Worm (Caenorhabditis elegans) whole organism, young adult: Measurements from ENCODE around the gene srw-113.
"Not testable (repeated sequence)": the region's sequence is repeated elsewhere in the genome, so short reads cannot be mapped to it uniquely, and the experiment has no call there.

Source experiments
- B0019.2 ChIP-seq: fragments of 200-800 bp; sonication (Bioruptor generic); conservative IDR thresholded peaks from 2 replicates; pipeline ENCODE4 v1.3.6; 2022; ENCODE audit warnings: missing genetic modification reagents, missing genetic modification characterization, missing compliant biosample characterization
- C17E4.6 ChIP-seq: fragments of 200-800 bp; sonication (Bioruptor generic); IDR thresholded peaks from 2 replicates; pipeline ENCODE4 v1.3.6; 2022; ENCODE audit warnings: missing genetic modification reagents, missing genetic modification characterization, missing compliant biosample characterization
- D2030.7 ChIP-seq: fragments of 200-800 bp; sonication (Bioruptor generic); IDR thresholded peaks from 2 replicates; pipeline ENCODE4 v1.3.6; 2022; ENCODE audit warnings: missing genetic modification reagents, missing genetic modification characterization, missing compliant biosample characterization
- F33H1.4 ChIP-seq: fragments of 200-800 bp; sonication (Bioruptor generic); IDR thresholded peaks from 2 replicates; pipeline ENCODE4 v1.3.6; 2022; ENCODE audit warnings: missing genetic modification reagents, missing genetic modification characterization, missing compliant biosample characterization
- F39B2.1 ChIP-seq: fragments of 200-800 bp; sonication (Bioruptor generic); IDR thresholded peaks from 2 replicates; pipeline ENCODE4 v1.3.6; 2022; ENCODE audit warnings: missing genetic modification reagents, missing genetic modification characterization, missing compliant biosample characterization
- Y53F4B.3 ChIP-seq: fragments of 200-800 bp; sonication (Bioruptor generic); IDR thresholded peaks from 2 replicates; pipeline ENCODE4 v1.3.6; 2022; ENCODE audit warnings: missing genetic modification reagents, missing genetic modification characterization, missing compliant biosample characterization
- Y53G8AR.9 ChIP-seq: fragments of 200-800 bp; sonication (Bioruptor generic); conservative IDR thresholded peaks from 2 replicates; pipeline ENCODE4 v1.3.6; 2022; ENCODE audit warnings: missing genetic modification reagents, missing genetic modification characterization, missing compliant biosample characterization
- Y56A3A.18 ChIP-seq: fragments of 200-800 bp; sonication (Bioruptor generic); IDR thresholded peaks from 2 replicates; pipeline ENCODE4 v1.3.6; 2022; ENCODE audit warnings: missing genetic modification reagents, missing genetic modification characterization, missing compliant biosample characterization
- Y67H2A.10 ChIP-seq: fragments of 200-800 bp; sonication (Bioruptor generic); conservative IDR thresholded peaks from 2 replicates; pipeline ENCODE4 v1.3.6; 2022; ENCODE audit warnings: missing genetic modification reagents, missing genetic modification characterization, missing compliant biosample characterization
- Y79H2A.3 ChIP-seq: fragments of 200-800 bp; sonication (Bioruptor generic); conservative IDR thresholded peaks from 2 replicates; pipeline ENCODE4 v1.3.6; 2022; ENCODE audit warnings: missing genetic modification reagents, missing genetic modification characterization, missing compliant biosample characterization
- Y95B8A.8 ChIP-seq: fragments of 200-800 bp; sonication (Bioruptor generic); IDR thresholded peaks from 2 replicates; pipeline ENCODE4 v1.3.6; 2022; ENCODE audit warnings: missing genetic modification reagents, missing genetic modification characterization, missing compliant biosample characterization
- aptf-3 ChIP-seq: fragments of 200-800 bp; sonication (Bioruptor generic); IDR thresholded peaks from 2 replicates; pipeline ENCODE4 v1.3.6; 2022; ENCODE audit warnings: missing genetic modification characterization, missing compliant biosample characterization
- attf-6 ChIP-seq: fragments of 200-800 bp; sonication (Bioruptor generic); IDR thresholded peaks from 2 replicates; pipeline ENCODE4 v1.3.6; 2022; ENCODE audit warnings: missing genetic modification reagents, missing genetic modification characterization, missing compliant biosample characterization
- bed-2 ChIP-seq: fragments of 200-800 bp; sonication (Bioruptor generic); IDR thresholded peaks from 2 replicates; pipeline ENCODE4 v1.3.6; 2022; ENCODE audit warnings: missing genetic modification reagents, missing genetic modification characterization, missing compliant biosample characterization
- cebp-1 ChIP-seq, 2 experiments: fragments of 200-800 bp in 1 of 2; sonication (Bioruptor generic) in 1 of 2; sonication (generic microtip) in 1 of 2; IDR thresholded peaks in 1 of 2; optimal IDR thresholded peaks in 1 of 2; 2 replicates each; pipeline versions ENCODE4 v1.3.6 to Lab custom; 2017 to 2022; ENCODE audit warnings: missing compliant biosample characterization in 2 of 2, missing genetic modification characterization in 2 of 2, mild to moderate bottlenecking in 1 of 2, missing genetic modification reagents in 1 of 2, moderate library complexity in 1 of 2
- cebp-2 ChIP-seq: fragments of 200-800 bp; sonication (Bioruptor generic); IDR thresholded peaks from 2 replicates; pipeline ENCODE4 v1.3.6; 2022; ENCODE audit warnings: missing genetic modification characterization, missing compliant biosample characterization
- ceh-100 ChIP-seq: fragments of 200-800 bp; sonication (Bioruptor generic); IDR thresholded peaks from 2 replicates; pipeline ENCODE4 v1.3.6; 2022; ENCODE audit warnings: missing genetic modification reagents, missing genetic modification characterization, missing compliant biosample characterization
- ceh-40 ChIP-seq: fragments of 200-800 bp; sonication (Bioruptor generic); IDR thresholded peaks from 2 replicates; pipeline ENCODE4 v1.3.6; 2022; ENCODE audit warnings: missing genetic modification characterization, missing compliant biosample characterization
- ceh-58 ChIP-seq: fragments of 200-800 bp; sonication (Bioruptor generic); IDR thresholded peaks from 2 replicates; pipeline ENCODE4 v1.3.6; 2022; ENCODE audit warnings: missing genetic modification characterization, missing compliant biosample characterization
- ceh-91 ChIP-seq: fragments of 200-800 bp; sonication (Bioruptor generic); IDR thresholded peaks from 2 replicates; pipeline ENCODE4 v1.3.6; 2022; ENCODE audit warnings: missing genetic modification reagents, missing genetic modification characterization, missing compliant biosample characterization
- dox-1 ChIP-seq: fragments of 200-800 bp; sonication (Bioruptor generic); IDR thresholded peaks from 2 replicates; pipeline ENCODE4 v1.3.6; 2022; ENCODE audit warnings: missing genetic modification reagents, missing genetic modification characterization, missing compliant biosample characterization
- egrh-3 ChIP-seq: fragments of 200-800 bp; sonication (Bioruptor generic); IDR thresholded peaks from 2 replicates; pipeline ENCODE4 v1.3.6; 2022; ENCODE audit warnings: missing genetic modification reagents, missing genetic modification characterization, missing compliant biosample characterization
- ekl-4 ChIP-seq: fragments of 200-800 bp; sonication (Bioruptor generic); IDR thresholded peaks from 2 replicates; pipeline ENCODE4 v1.3.6; 2022; ENCODE audit warnings: missing genetic modification reagents, missing genetic modification characterization, missing compliant biosample characterization
- hmg-1.2 ChIP-seq: fragments of 200-800 bp; sonication (Bioruptor generic); IDR thresholded peaks from 2 replicates; pipeline ENCODE4 v1.3.6; 2022; ENCODE audit warnings: missing genetic modification reagents, missing genetic modification characterization, missing compliant biosample characterization
- hsf-1 ChIP-seq: fragments of 200-800 bp; sonication (Bioruptor generic); IDR thresholded peaks from 2 replicates; pipeline ENCODE4 v1.3.6; 2022; ENCODE audit warnings: missing genetic modification reagents, missing genetic modification characterization, missing compliant biosample characterization
- lin-26 ChIP-seq: fragments of 200-800 bp; sonication (Bioruptor generic); IDR thresholded peaks from 2 replicates; pipeline ENCODE4 v1.3.6; 2022; ENCODE audit warnings: missing genetic modification reagents, missing genetic modification characterization, missing compliant biosample characterization
- lsl-1 ChIP-seq: fragments of 200-800 bp; sonication (Bioruptor generic); optimal IDR thresholded peaks from 2 replicates; lab custom pipeline; 2018; ENCODE audit warnings: mild to moderate bottlenecking, missing genetic modification characterization, moderate library complexity, missing compliant biosample characterization
- madf-3 ChIP-seq: fragments of 200-800 bp; sonication (Bioruptor generic); IDR thresholded peaks from 2 replicates; pipeline ENCODE4 v1.3.6; 2022; ENCODE audit warnings: missing genetic modification reagents, missing genetic modification characterization, missing compliant biosample characterization
- madf-6 ChIP-seq: fragments of 200-800 bp; sonication (Bioruptor generic); IDR thresholded peaks from 2 replicates; pipeline ENCODE4 v1.3.6; 2022; ENCODE audit warnings: missing genetic modification reagents, missing genetic modification characterization, missing compliant biosample characterization
- mel-28 ChIP-seq: sonication (generic microtip); optimal IDR thresholded peaks from 2 replicates; lab custom pipeline; 2016; ENCODE audit warnings: borderline replicate concordance, mild to moderate bottlenecking, missing genetic modification characterization, missing compliant biosample characterization
- nfyb-1 ChIP-seq: fragments of 200-800 bp; sonication (Bioruptor generic); IDR thresholded peaks from 2 replicates; pipeline ENCODE4 v1.3.6; 2022; ENCODE audit warnings: missing genetic modification reagents, missing genetic modification characterization, missing compliant biosample characterization
- pbrm-1 ChIP-seq: fragments of 200-800 bp; sonication (Bioruptor generic); IDR thresholded peaks from 2 replicates; pipeline ENCODE4 v1.3.6; 2022; ENCODE audit warnings: missing genetic modification reagents, missing genetic modification characterization, missing compliant biosample characterization
- rcor-1 ChIP-seq: fragments of 200-800 bp; sonication (Bioruptor generic); IDR thresholded peaks from 2 replicates; pipeline ENCODE4 v1.3.6; 2022; ENCODE audit warnings: missing genetic modification reagents, missing genetic modification characterization, missing compliant biosample characterization
- rpc-1 ChIP-seq, 2 experiments: fragments of 150-350 bp in 1 of 2; sonication (generic microtip) in 1 of 2; optimal IDR thresholded peaks; 2 replicates each; lab custom pipeline; 2014 to 2018; ENCODE audit warnings: missing biosample characterization in 1 of 2, missing genetic modification characterization in 1 of 2, missing genetic modification reagents in 1 of 2, missing genotype in 1 of 2
- tbp1 ChIP-seq: fragments of 200-800 bp; sonication (Bioruptor generic); optimal IDR thresholded peaks from 2 replicates; lab custom pipeline; 2018; ENCODE audit warnings: mild to moderate bottlenecking, missing genetic modification characterization, missing compliant biosample characterization
- ztf-25 ChIP-seq: fragments of 200-800 bp; sonication (Bioruptor generic); IDR thresholded peaks from 2 replicates; pipeline ENCODE4 v1.3.6; 2022; ENCODE audit warnings: missing genetic modification reagents, missing genetic modification characterization, missing compliant biosample characterization
- ztf-28 ChIP-seq: fragments of 200-800 bp; sonication (Bioruptor generic); IDR thresholded peaks from 2 replicates; pipeline ENCODE4 v1.3.6; 2022; ENCODE audit warnings: missing genetic modification reagents, missing genetic modification characterization, missing compliant biosample characterization

The srw-113 gene

ce11 chrV:15320756-15321332 lies 12.1 kb upstream of the srw-113 start:
- TF ChIP-seq ceh-58 = peak; percentile 94
- TF ChIP-seq tbp1 (GFP tag; lab: Kevin White, UChicago) = peak; percentile 9
- TF ChIP-seq F33H1.4 = peak; percentile 23; the same call in 1 of the 2 replicates
- peak; percentile 99 for TF ChIP-seq dox-1
- peak; percentile 87; the same call in 1 of the 2 replicates for TF ChIP-seq Y95B8A.8 (GFP tag; lab: Robert Waterston, UW)
- peak; percentile 39; the same call in 1 of the 2 replicates for TF ChIP-seq C17E4.6 (GFP tag; lab: Robert Waterston, UW)
- 0 out of 2 replicates have a peak, but pooled peaks have one; percentile 17 for TF ChIP-seq bed-2 (GFP tag; lab: Robert Waterston, UW)
- 0 out of 2 replicates have a peak, but pooled peaks have one; percentile 47 for TF ChIP-seq Y67H2A.10 (GFP tag; lab: Robert Waterston, UW)
- TF ChIP-seq mel-28 (tag; lab: Kevin White, UChicago) = peak; percentile 15
- peak; percentile 73; the same call in 1 of the 2 replicates for TF ChIP-seq ztf-28 (GFP tag; lab: Robert Waterston, UW)
- peak; percentile 85; the same call in 1 of the 2 replicates for TF ChIP-seq D2030.7 (GFP tag; lab: Robert Waterston, UW)
- TF ChIP-seq madf-3 = peak; percentile 93
- TF ChIP-seq ceh-40 (GFP tag; lab: Robert Waterston, UW) = peak; percentile 95
- peak; percentile 82 for TF ChIP-seq attf-6 (GFP tag; lab: Robert Waterston, UW)
- TF ChIP-seq Y53F4B.3 (GFP tag; lab: Robert Waterston, UW) = peak; percentile 69
- TF ChIP-seq madf-6 (GFP tag; lab: Robert Waterston, UW) = peak; percentile 83
- peak; percentile 16 for TF ChIP-seq lsl-1 (GFP tag; lab: Kevin White, UChicago)
- peak; percentile 26 for TF ChIP-seq rpc-1 (optimal IDR thresholded peaks at IDR 0.05; lab: Kevin White, UChicago)
- not testable (repeated sequence) for TF ChIP-seq rpc-1, cebp-1 (tag; optimal IDR thresholded peaks at IDR 0.05; lab: Kevin White, UChicago)
- peak; percentile 99 for TF ChIP-seq hsf-1
- TF ChIP-seq Y53G8AR.9 = peak; percentile 76; the same call in 1 of the 2 replicates
- TF ChIP-seq F39B2.1 (GFP tag; lab: Robert Waterston, UW) = peak; percentile 79
- peak; percentile 88 for TF ChIP-seq aptf-3 (GFP tag; lab: Robert Waterston, UW)
- peak; percentile 88 for TF ChIP-seq Y79H2A.3 (GFP tag; lab: Robert Waterston, UW)
- peak; percentile 77 for TF ChIP-seq ceh-100 (GFP tag; lab: Robert Waterston, UW)
- peak; percentile 96 for TF ChIP-seq egrh-3 (GFP tag; lab: Robert Waterston, UW)
- peak; percentile 86 for TF ChIP-seq nfyb-1 (GFP tag; lab: Robert Waterston, UW)
- TF ChIP-seq cebp-1 (GFP tag; IDR thresholded peaks at IDR 0.05; lab: Robert Waterston, UW) = peak; percentile 57; the same call in 1 of the 2 replicates
- peak; percentile 87 for TF ChIP-seq rcor-1 (GFP tag; lab: Robert Waterston, UW)
- TF ChIP-seq pbrm-1 (GFP tag; lab: Robert Waterston, UW) = peak; percentile 87
- 0 out of 2 replicates have a peak, but pooled peaks have one; percentile 32 for TF ChIP-seq ceh-91 (GFP tag; lab: Robert Waterston, UW)
- TF ChIP-seq hmg-1.2 = 0 out of 2 replicates have a peak, but pooled peaks have one; percentile 13
- peak; percentile 95 for TF ChIP-seq ekl-4
- TF ChIP-seq B0019.2 (GFP tag; lab: Robert Waterston, UW) = peak; percentile 50; the same call in 1 of the 2 replicates
- TF ChIP-seq lin-26 = peak; percentile 83; the same call in 1 of the 2 replicates
- TF ChIP-seq Y56A3A.18 (GFP tag; lab: Robert Waterston, UW) = peak; percentile 83
- peak; percentile 42; the same call in 1 of the 2 replicates for TF ChIP-seq ztf-25 (GFP tag; lab: Robert Waterston, UW)
- TF ChIP-seq cebp-2 (GFP tag; lab: Robert Waterston, UW) = 0 out of 2 replicates have a peak, but pooled peaks have one; percentile 22
